Fruit fly (Drosophila melanogaster): ENCODE data around the gene CG32816.

DNA sequence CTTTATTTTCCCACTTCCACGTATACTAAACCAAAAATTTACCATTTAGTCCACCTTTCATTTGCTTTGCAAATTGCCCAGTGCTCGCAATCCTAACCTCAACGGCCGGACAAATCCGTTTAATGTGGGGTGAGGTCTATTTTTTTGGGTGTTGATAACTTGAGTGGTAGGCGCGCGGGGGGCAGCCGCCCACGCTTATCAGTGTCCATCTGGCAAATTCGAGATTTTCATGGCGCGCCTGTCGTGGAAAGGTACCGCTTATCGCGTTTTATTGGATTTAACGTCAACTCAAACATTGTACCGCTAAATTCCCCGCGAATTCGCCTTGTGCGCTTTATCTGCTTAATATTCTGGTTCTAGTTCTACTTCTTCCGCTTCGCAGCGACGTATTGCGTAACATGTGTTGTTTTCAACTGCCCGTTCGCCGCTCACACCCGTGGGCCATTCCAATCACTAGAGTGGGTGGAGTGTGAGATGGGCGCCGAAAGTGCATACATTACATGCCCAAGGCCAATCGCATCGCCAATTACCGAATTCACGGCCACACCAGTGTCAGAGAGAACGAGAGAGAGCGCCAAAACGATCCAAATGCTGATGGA is 22.3 kb upstream of the CG32816 start:
- TF ChIP-seq fd96Ca (GFP tag; IDR thresholded peaks at IDR 0.05): no peak
- no peak for TF ChIP-seq CG15710 (tag; optimal IDR thresholded peaks at IDR 0.05)

Measured in whole organism, pupa.